Fruit fly (Drosophila melanogaster) whole organism, embryonic: ENCODE results near the gene CG14646.

ENCODE experiments used
- Atf6 ChIP-seq: fragments of 200-800 bp; sonication (Bioruptor generic); IDR thresholded peaks from 2 replicates; pipeline ENCODE4 v1.3.6; 2022; ENCODE audit warnings: missing biosample characterization, missing genetic modification characterization
- B-H1 ChIP-seq: fragments of 200-800 bp; sonication (Bioruptor generic); IDR thresholded peaks from 3 replicates; pipeline ENCODE4 v1.3.6; 2022; ENCODE audit warnings: missing biosample characterization, missing genetic modification characterization
- BtbVII ChIP-seq: fragments of 200-800 bp; sonication (Bioruptor generic); optimal IDR thresholded peaks from 3 replicates; lab custom pipeline; 2017; ENCODE audit warnings: missing biosample characterization, mild to moderate bottlenecking, missing genetic modification characterization
- CG10267 ChIP-seq: fragments of 200-800 bp; sonication (Bioruptor generic); optimal IDR thresholded peaks from 2 replicates; lab custom pipeline; 2018; ENCODE audit warnings: missing biosample characterization, mild to moderate bottlenecking, missing genetic modification characterization, moderate library complexity
- CG10321 ChIP-seq: fragments of 200-800 bp; sonication (Bioruptor generic); IDR thresholded peaks from 2 replicates; pipeline ENCODE4 v1.3.6; 2022; ENCODE audit warnings: missing biosample characterization, missing genetic modification characterization
- CG10462 ChIP-seq: fragments of 200-800 bp; sonication (Bioruptor generic); optimal IDR thresholded peaks from 2 replicates; lab custom pipeline; 2016; ENCODE audit warnings: missing biosample characterization, missing genetic modification characterization
- CG10565 ChIP-seq: fragments of 200-800 bp; sonication (Bioruptor generic); optimal IDR thresholded peaks from 3 replicates; lab custom pipeline; 2016; ENCODE audit warnings: missing biosample characterization, mild to moderate bottlenecking, missing genetic modification characterization
- CG11504 ChIP-seq: fragments of 200-800 bp; sonication (Bioruptor generic); optimal IDR thresholded peaks from 3 replicates; lab custom pipeline; 2019; ENCODE audit warnings: missing biosample characterization, mild to moderate bottlenecking, missing genetic modification characterization, moderate library complexity
- CG11695 ChIP-seq: fragments of 200-800 bp; sonication (Bioruptor generic); IDR thresholded peaks from 3 replicates; pipeline ENCODE4 v1.3.6; 2022; ENCODE audit warnings: missing biosample characterization, missing genetic modification characterization
- CG17328 ChIP-seq: fragments of 200-800 bp; sonication (Bioruptor generic); IDR thresholded peaks from 2 replicates; pipeline ENCODE4 v1.3.6; 2022; ENCODE audit warnings: missing biosample characterization, missing genetic modification characterization
- CG2202 ChIP-seq: fragments of 200-800 bp; sonication (Bioruptor generic); optimal IDR thresholded peaks from 2 replicates; lab custom pipeline; 2018; ENCODE audit warnings: missing biosample characterization, mild to moderate bottlenecking, missing genetic modification characterization
- CG30020 ChIP-seq: fragments of 200-800 bp; optimal IDR thresholded peaks from 2 replicates; lab custom pipeline; 2019; ENCODE audit warnings: missing biosample characterization, mild to moderate bottlenecking, missing genetic modification characterization, moderate library complexity
- CG32767 ChIP-seq: fragments of 200-800 bp; sonication (Bioruptor generic); IDR thresholded peaks from 2 replicates; pipeline ENCODE4 v1.3.6; 2022; ENCODE audit warnings: missing biosample characterization, missing genetic modification characterization
- CG4328 ChIP-seq: fragments of 200-800 bp; sonication (Bioruptor generic); optimal IDR thresholded peaks from 3 replicates; lab custom pipeline; 2017; ENCODE audit warnings: missing biosample characterization, missing genetic modification reagents, missing genetic modification characterization
- CG4854 ChIP-seq: fragments of 200-800 bp; sonication (Bioruptor generic); optimal IDR thresholded peaks from 2 replicates; lab custom pipeline; 2016; ENCODE audit warnings: missing biosample characterization, missing genetic modification characterization, inconsistent platforms
- CG8944 ChIP-seq: fragments of 200-800 bp; sonication (Bioruptor generic); optimal IDR thresholded peaks from 3 replicates; lab custom pipeline; 2016; ENCODE audit warnings: missing biosample characterization, missing genetic modification characterization
- Dad ChIP-seq: fragments of 200-800 bp; sonication (Bioruptor generic); optimal IDR thresholded peaks from 3 replicates; lab custom pipeline; 2016; ENCODE audit warnings: missing biosample characterization, missing genetic modification characterization
- Eip74EF ChIP-seq, 2 experiments: fragments of 200-800 bp in 1 of 2; fragments of >200 bp in 1 of 2; sonication (Bioruptor generic) in 1 of 2; optimal IDR thresholded peaks; 2 replicates each; lab custom pipeline; 2017 to 2019; ENCODE audit warnings: missing biosample characterization in 2 of 2, missing genetic modification characterization in 2 of 2, mild to moderate bottlenecking in 1 of 2, moderate library complexity in 1 of 2
- Gug ChIP-seq: fragments of 200-800 bp; sonication (Bioruptor generic); IDR thresholded peaks from 4 replicates; pipeline ENCODE4 v1.3.6; 2022; ENCODE audit warnings: missing biosample characterization, missing genetic modification characterization
- H15 ChIP-seq: fragments of 200-800 bp; sonication (Bioruptor generic); IDR thresholded peaks from 3 replicates; pipeline ENCODE4 v1.3.6; 2022; ENCODE audit warnings: missing biosample characterization, missing genetic modification characterization
- HLHmδ ChIP-seq: fragments of 200-800 bp; sonication (Bioruptor generic); optimal IDR thresholded peaks from 2 replicates; lab custom pipeline; 2018; ENCODE audit warnings: missing biosample characterization, mild to moderate bottlenecking, missing genetic modification characterization, moderate library complexity
- HmgZ ChIP-seq: fragments of 200-800 bp; sonication (Bioruptor generic); optimal IDR thresholded peaks from 2 replicates; lab custom pipeline; 2018; ENCODE audit warnings: missing biosample characterization, mild to moderate bottlenecking, missing genetic modification characterization
- Hmr ChIP-seq: fragments of 200-800 bp; sonication (Bioruptor generic); optimal IDR thresholded peaks from 3 replicates; lab custom pipeline; 2017; ENCODE audit warnings: mild to moderate bottlenecking, missing biosample characterization, missing genetic modification reagents, missing genetic modification characterization
- Max ChIP-seq: fragments of 200-800 bp; sonication (Bioruptor generic); optimal IDR thresholded peaks from 2 replicates; lab custom pipeline; 2016; ENCODE audit warnings: missing biosample characterization, mild to moderate bottlenecking, missing genetic modification characterization
- Mrtf ChIP-seq: fragments of 200-800 bp; sonication (Bioruptor generic); IDR thresholded peaks from 3 replicates; pipeline ENCODE4 v1.3.6; 2022; ENCODE audit warnings: missing biosample characterization, missing genetic modification characterization
- Opbp ChIP-seq: fragments of 200-800 bp; sonication (Bioruptor generic); IDR thresholded peaks from 3 replicates; pipeline ENCODE4 v1.3.6; 2022; ENCODE audit warnings: missing biosample characterization, missing genetic modification characterization; ENCODE audit not compliant: partially characterized antibody
- Optix ChIP-seq: fragments of 200-800 bp; sonication (Bioruptor generic); IDR thresholded peaks from 3 replicates; pipeline ENCODE4 v1.3.6; 2022; ENCODE audit warnings: missing biosample characterization, missing genetic modification characterization
- Sox100B ChIP-seq: fragments of 200-800 bp; sonication (Bioruptor generic); optimal IDR thresholded peaks from 3 replicates; lab custom pipeline; 2018; ENCODE audit warnings: missing biosample characterization, mild to moderate bottlenecking, missing genetic modification characterization
- Trl ChIP-seq, 3 experiments: fragments of >200 bp in 2 of 3; fragments of 200-800 bp in 1 of 3; sonication (Bioruptor generic) in 1 of 3; optimal IDR thresholded peaks; 2 replicates in 1 of 3; 3 replicates in 2 of 3; lab custom pipeline; 2016 to 2017; ENCODE audit warnings: missing biosample characterization in 1 of 3, missing genetic modification characterization in 1 of 3
- btn ChIP-seq: fragments of 200-800 bp; sonication (Bioruptor generic); optimal IDR thresholded peaks from 2 replicates; lab custom pipeline; 2016; ENCODE audit warnings: missing biosample characterization, missing genetic modification characterization
- cato ChIP-seq: fragments of 200-800 bp; sonication (Bioruptor generic); optimal IDR thresholded peaks from 2 replicates; lab custom pipeline; 2016; ENCODE audit warnings: missing biosample characterization, missing genetic modification characterization, borderline replicate concordance
- crc ChIP-seq: fragments of 200-800 bp; sonication (Bioruptor generic); optimal IDR thresholded peaks from 2 replicates; lab custom pipeline; 2016; ENCODE audit warnings: missing biosample characterization, missing genetic modification characterization
- dmrt11E ChIP-seq: fragments of 200-800 bp; sonication (Bioruptor generic); optimal IDR thresholded peaks from 3 replicates; lab custom pipeline; 2018; ENCODE audit warnings: missing biosample characterization, mild to moderate bottlenecking, missing genetic modification characterization, moderate library complexity
- dpn ChIP-seq, 2 experiments: fragments of 200-800 bp; sonication (Bioruptor generic); optimal IDR thresholded peaks; 3 replicates each; lab custom pipeline; 2016; ENCODE audit warnings: missing biosample characterization in 2 of 2, missing genetic modification characterization in 2 of 2
- gce ChIP-seq: fragments of 200-800 bp; sonication (Bioruptor generic); IDR thresholded peaks from 3 replicates; pipeline ENCODE4 v1.3.6; 2022; ENCODE audit warnings: missing biosample characterization, missing genetic modification characterization
- gcm ChIP-seq: fragments of 200-800 bp; sonication (Bioruptor generic); optimal IDR thresholded peaks from 2 replicates; lab custom pipeline; 2019; ENCODE audit warnings: missing biosample characterization, mild to moderate bottlenecking, missing genetic modification characterization, moderate library complexity
- gem ChIP-seq: fragments of 200-800 bp; sonication (Bioruptor generic); optimal IDR thresholded peaks from 2 replicates; lab custom pipeline; 2019; ENCODE audit warnings: missing biosample characterization, mild to moderate bottlenecking, missing genetic modification characterization, moderate library complexity
- hb ChIP-seq: fragments of 200-800 bp; sonication (Bioruptor generic); IDR thresholded peaks from 3 replicates; pipeline ENCODE4 v1.3.6; 2022; ENCODE audit warnings: missing biosample characterization, missing genetic modification characterization; ENCODE audit not compliant: partially characterized antibody
- kah ChIP-seq: fragments of 200-800 bp; sonication (Bioruptor generic); optimal IDR thresholded peaks from 2 replicates; lab custom pipeline; 2018; ENCODE audit warnings: missing biosample characterization, mild to moderate bottlenecking, missing genetic modification characterization
- kni ChIP-seq: fragments of 200-800 bp; sonication (Bioruptor generic); optimal IDR thresholded peaks from 3 replicates; lab custom pipeline; 2017; ENCODE audit warnings: mild to moderate bottlenecking, missing biosample characterization, missing genetic modification reagents, missing genetic modification characterization
- onecut ChIP-seq: fragments of 200-800 bp; sonication (Bioruptor generic); IDR thresholded peaks from 2 replicates; pipeline ENCODE4 v1.3.6; 2022; ENCODE audit warnings: missing biosample characterization, missing genetic modification characterization
- psq ChIP-seq: fragments of 200-800 bp; sonication (Bioruptor generic); optimal IDR thresholded peaks from 2 replicates; lab custom pipeline; 2017; ENCODE audit warnings: missing biosample characterization, missing genetic modification characterization
- ro ChIP-seq: fragments of 200-800 bp; sonication (Bioruptor generic); IDR thresholded peaks from 2 replicates; pipeline ENCODE4 v1.3.6; 2022; ENCODE audit warnings: missing biosample characterization, missing genetic modification characterization
- seq ChIP-seq: fragments of 200-800 bp; sonication (Bioruptor generic); IDR thresholded peaks from 2 replicates; pipeline ENCODE4 v1.3.6; 2022; ENCODE audit warnings: missing biosample characterization, missing genetic modification characterization
- slou ChIP-seq: fragments of 200-800 bp; sonication (Bioruptor generic); optimal IDR thresholded peaks from 3 replicates; lab custom pipeline; 2016; ENCODE audit warnings: missing biosample characterization, missing genetic modification characterization
- sna ChIP-seq: fragments of 200-800 bp; sonication (Bioruptor generic); IDR thresholded peaks from 2 replicates; pipeline ENCODE4 v1.3.6; 2022; ENCODE audit warnings: missing biosample characterization, missing genetic modification characterization; ENCODE audit not compliant: partially characterized antibody
- tap ChIP-seq: fragments of 200-800 bp; optimal IDR thresholded peaks from 3 replicates; lab custom pipeline; 2019; ENCODE audit warnings: missing biosample characterization, mild to moderate bottlenecking, missing genetic modification characterization, moderate library complexity
- tin ChIP-seq: fragments of 200-800 bp; sonication (Bioruptor generic); optimal IDR thresholded peaks from 3 replicates; lab custom pipeline; 2016; ENCODE audit warnings: missing biosample characterization, missing genetic modification characterization
- zf30C ChIP-seq: fragments of 200-800 bp; sonication (Bioruptor generic); optimal IDR thresholded peaks from 3 replicates; lab custom pipeline; 2018; ENCODE audit warnings: missing biosample characterization, mild to moderate bottlenecking, missing genetic modification characterization

Gene CG14646

dm6 chr3R:4402884-4403705 lies 12.9 kb downstream of the CG14646 start, which contains the start of gene lost (continued):
- TF ChIP-seq CG4854 (GFP tag; lab: Kevin White, UChicago) (no peak), sna (peak; percentile 95), dmrt11E (tag; lab: Kevin White, UChicago) (no peak), CG30020 (tag; lab: Kevin White, UChicago) (peak; percentile 93), Mrtf (GFP tag; lab: Robert Waterston, UW) (no peak), CG32767 (GFP tag; lab: Robert Waterston, UW) (no peak), btn (GFP tag; lab: Kevin White, UChicago) (no peak), CG2202 (tag; lab: Kevin White, UChicago) (no peak), CG11504 (no peak), BtbVII (GFP tag; lab: Kevin White, UChicago) (no peak), hb (GFP tag; lab: Robert Waterston, UW) (peak; percentile 98), CG8944 (GFP tag; lab: Kevin White, UChicago) (no peak), Atf6 (GFP tag; lab: Robert Waterston, UW) (no peak), kni (GFP tag; lab: Kevin White, UChicago) (no peak), CG4328 (no peak), B-H1 (GFP tag; lab: Robert Waterston, UW) (no peak; the same call in 2 of the 3 replicates), gem (tag; lab: Kevin White, UChicago) (peak; percentile 40), gcm (GFP tag; lab: Kevin White, UChicago) (no peak), Gug (GFP tag; lab: Robert Waterston, UW) (peak; percentile 15; the same call in 2 of the 4 replicates), seq (GFP tag; lab: Robert Waterston, UW) (no peak), gce (GFP tag; lab: Robert Waterston, UW) (no peak), tap (tag; lab: Kevin White, UChicago) (peak; percentile 9), HLHmδ (GFP tag; lab: Kevin White, UChicago) (peak; percentile 3), Eip74EF (GFP tag; optimal IDR thresholded peaks at IDR 0.05; lab: Kevin White, UChicago) (no peak), cato (no peak), ro (no peak), slou (no peak), CG10321 (no peak), psq (GFP tag; lab: Kevin White, UChicago) (no peak), dpn (GFP tag; optimal IDR thresholded peaks at IDR 0.05; lab: Kevin White, UChicago) (peak in 1 of 2 experiments; percentile 25), H15 (GFP tag; lab: Robert Waterston, UW) (no peak), Optix (no peak), CG11695 (0 out of 3 replicates have a peak, but pooled peaks have one; percentile 16), Opbp (GFP tag; lab: Robert Waterston, UW) (peak; percentile 99), CG17328 (GFP tag; lab: Robert Waterston, UW) (no peak), CG10462 (GFP tag; lab: Kevin White, UChicago) (no peak), CG10267 (tag; lab: Kevin White, UChicago) (peak; percentile 48), tin (GFP tag; lab: Kevin White, UChicago) (no peak), Dad (GFP tag; lab: Kevin White, UChicago) (no peak), Max (GFP tag; lab: Kevin White, UChicago) (peak; percentile 47), kah (GFP tag; lab: Kevin White, UChicago) (no peak), Hmr (GFP tag; lab: Kevin White, UChicago) (peak; percentile 72), Sox100B (GFP tag; lab: Kevin White, UChicago) (no peak), zf30C (GFP tag; lab: Kevin White, UChicago) (no peak), Trl (optimal IDR thresholded peaks at IDR 0.05; lab: Kevin White, UChicago) (peak in 1 of 2 experiments; percentile 20), Trl (GFP tag; optimal IDR thresholded peaks at IDR 0.05; lab: Kevin White, UChicago) (no peak), crc (GFP tag; lab: Kevin White, UChicago) (no peak), onecut (no peak), CG10565 (GFP tag; lab: Kevin White, UChicago) (no peak), HmgZ (tag; lab: Kevin White, UChicago) (peak; percentile 70)
